Worm (Caenorhabditis elegans) whole organism, L2 larva: Measurements from ENCODE around the gene glb-16.

Experiments
- F13H6.1 ChIP-seq: sonication (generic microtip); optimal IDR thresholded peaks from 2 replicates; lab custom pipeline; 2016; ENCODE audit warnings: missing genetic modification characterization, missing compliant biosample characterization
- R02D3.7 ChIP-seq: fragments of 150-350 bp; optimal IDR thresholded peaks from 2 replicates; lab custom pipeline; 2014; ENCODE audit warnings: missing biosample characterization, missing genetic modification characterization
- Y55F3AM.14 ChIP-seq: fragments of 200-800 bp; sonication (Bioruptor generic); optimal IDR thresholded peaks from 2 replicates; lab custom pipeline; 2018; ENCODE audit warnings: mild to moderate bottlenecking, missing genetic modification characterization, missing compliant biosample characterization
- ZK546.5 ChIP-seq: sonication (generic microtip); optimal IDR thresholded peaks from 2 replicates; lab custom pipeline; 2017; ENCODE audit warnings: missing biosample characterization, missing genetic modification characterization
- aly-2 ChIP-seq: fragments of 150-350 bp; optimal IDR thresholded peaks from 2 replicates; lab custom pipeline; 2014; ENCODE audit warnings: missing biosample characterization, missing genetic modification characterization
- ceh-16 ChIP-seq: fragments of 150-350 bp; optimal IDR thresholded peaks from 2 replicates; lab custom pipeline; 2014; ENCODE audit warnings: missing biosample characterization, missing genetic modification characterization
- ceh-82 ChIP-seq: fragments of 150-350 bp; optimal IDR thresholded peaks from 2 replicates; lab custom pipeline; 2014; ENCODE audit warnings: missing biosample characterization, missing genetic modification characterization
- crh-2 ChIP-seq: sonication (generic microtip); optimal IDR thresholded peaks from 2 replicates; lab custom pipeline; 2017; ENCODE audit warnings: missing biosample characterization, missing genetic modification characterization
- gmeb-1 ChIP-seq: fragments of 150-350 bp; optimal IDR thresholded peaks from 2 replicates; lab custom pipeline; 2014; ENCODE audit warnings: missing biosample characterization, missing genetic modification characterization
- lsy-2 ChIP-seq, 2 experiments: fragments of 150-350 bp in 1 of 2; sonication (generic microtip) in 1 of 2; optimal IDR thresholded peaks; 2 replicates each; lab custom pipeline; 2014 to 2017; ENCODE audit warnings: missing biosample characterization in 2 of 2, missing genetic modification characterization in 2 of 2
- mbf-1 ChIP-seq: sonication (generic microtip); optimal IDR thresholded peaks from 2 replicates; lab custom pipeline; 2017; ENCODE audit warnings: missing biosample characterization, missing genetic modification characterization
- nhr-10 ChIP-seq: sonication (generic microtip); optimal IDR thresholded peaks from 2 replicates; lab custom pipeline; 2017; ENCODE audit warnings: missing biosample characterization, missing genetic modification characterization
- nhr-23 ChIP-seq: fragments of 150-350 bp; optimal IDR thresholded peaks from 2 replicates; lab custom pipeline; 2014; ENCODE audit warnings: missing biosample characterization, missing genetic modification reagents, missing genetic modification characterization
- nhr-237 ChIP-seq: fragments of 150-350 bp; optimal IDR thresholded peaks from 2 replicates; lab custom pipeline; 2014; ENCODE audit warnings: missing biosample characterization, missing genetic modification characterization
- nhr-77 ChIP-seq: fragments of 150-350 bp; optimal IDR thresholded peaks from 2 replicates; lab custom pipeline; 2014; ENCODE audit warnings: missing biosample characterization, missing genetic modification characterization
- peb-1 ChIP-seq: fragments of 150-350 bp; optimal IDR thresholded peaks from 2 replicates; lab custom pipeline; 2014; ENCODE audit warnings: missing biosample characterization, missing genetic modification characterization
- sma-3 ChIP-seq: sonication (generic microtip); optimal IDR thresholded peaks from 2 replicates; lab custom pipeline; 2016; ENCODE audit warnings: missing genetic modification reagents, missing genetic modification characterization, missing compliant biosample characterization
- sma-9 ChIP-seq, 2 experiments: fragments of 150-350 bp in 1 of 2; sonication (generic microtip) in 1 of 2; optimal IDR thresholded peaks; 2 replicates each; lab custom pipeline; 2014 to 2016; ENCODE audit warnings: missing genetic modification characterization in 2 of 2, mild to moderate bottlenecking in 1 of 2, missing biosample characterization in 1 of 2, missing compliant biosample characterization in 1 of 2, missing genetic modification reagents in 1 of 2, moderate library complexity in 1 of 2

The glb-16 gene

ce11 chrX:7500970-7501369 lies 39.0 kb downstream of the glb-16 start, which contains the start of gene uggt-1 (continued):
- peak; percentile 88 for TF ChIP-seq sma-3 (GFP tag; lab: Kevin White, UChicago)
- TF ChIP-seq nhr-237: no peak

ce11 chrX:7495491-7495890 lies 44.4 kb downstream of the glb-16 start, which contains the start of gene try-14:
try-14 (minus strand) TSS chrX:7495591.
- TF ChIP-seq crh-2 (tag; lab: Kevin White, UChicago) (no peak), nhr-10 (tag; lab: Kevin White, UChicago) (no peak), mbf-1 (no peak)
- TF ChIP-seq, all 48 proteins: peak for 0

- no peak for TF ChIP-seq nhr-77
- no peak for TF ChIP-seq aly-2 (tag; lab: Kevin White, UChicago)
- no peak for TF ChIP-seq R02D3.7 (tag; lab: Kevin White, UChicago)
- TF ChIP-seq ZK546.5 (tag; lab: Kevin White, UChicago): no peak
- no peak for TF ChIP-seq gmeb-1 (tag; lab: Kevin White, UChicago)
- no peak for TF ChIP-seq crh-2 (tag; lab: Kevin White, UChicago)
- TF ChIP-seq F13H6.1 (tag; lab: Kevin White, UChicago): no peak
- TF ChIP-seq peb-1 (tag; lab: Kevin White, UChicago): no peak
- no peak for TF ChIP-seq sma-9 (GFP tag; optimal IDR thresholded peaks at IDR 0.05; lab: Kevin White, UChicago)
- no peak for TF ChIP-seq sma-9 (tag; optimal IDR thresholded peaks at IDR 0.05; lab: Kevin White, UChicago)
- no peak for TF ChIP-seq ceh-82 (tag; lab: Kevin White, UChicago)
Measured at ce11 chrX:7493020-7493419, 46.9 kb downstream of the glb-16 start, which contains the start of gene F48E3.2. F48E3.2 (minus strand) TSS chrX:7493120.

ce11 chrX:7491521-7491920 lies 48.4 kb downstream of the glb-16 start:
- TF ChIP-seq Y55F3AM.14 (GFP tag; lab: Kevin White, UChicago) (no peak), ceh-16 (tag; lab: Kevin White, UChicago) (no peak), R02D3.7 (tag; lab: Kevin White, UChicago) (no peak), nhr-23 (tag; lab: Kevin White, UChicago) (no peak), lsy-2 (tag; optimal IDR thresholded peaks at IDR 0.05; lab: Kevin White, UChicago) (no peak)
- TF ChIP-seq, all 48 proteins: peak for 0
